Worm (Caenorhabditis elegans): ENCODE results near the gene srxa-4.
"Not testable (repeated sequence)": the region's sequence is repeated elsewhere in the genome, so short reads cannot be mapped to it uniquely, and the experiment has no call there.

The srxa-4 gene

DNA sequence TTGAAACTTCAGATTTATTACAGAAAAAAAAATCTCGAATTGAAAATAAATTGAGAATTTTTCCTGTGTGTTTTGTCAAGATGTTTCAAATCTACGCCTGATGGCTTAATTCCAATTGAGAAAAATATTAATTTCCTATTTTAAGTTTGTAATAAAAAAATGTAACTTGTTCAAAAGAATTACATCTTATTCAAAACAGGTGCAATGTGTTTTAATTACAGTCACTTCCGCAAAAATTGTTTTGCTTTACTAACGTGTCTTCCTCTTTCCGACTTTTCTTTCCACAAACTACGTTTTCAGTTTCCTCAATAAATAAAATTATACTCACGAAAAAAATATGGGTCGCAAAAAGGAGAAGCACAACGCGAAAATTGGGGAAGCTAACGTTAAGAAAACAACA, 17.7 kb downstream of the srxa-4 start, which contains the start of gene F25E5.16:
Gene F25E5.16, plus strand, starts transcription at position 301 of the 400 bp plus-strand sequence.
- TF ChIP-seq tbx-7 (tag; optimal IDR thresholded peaks at IDR 0.05) (no peak), elt-2 (tag; optimal IDR thresholded peaks at IDR 0.05) (no peak), che-1 (tag; optimal IDR thresholded peaks at IDR 0.05) (no peak), pag-3 (tag; optimal IDR thresholded peaks at IDR 0.05; ENCODE audit: borderline replicate concordance) (no peak), F13H6.1 (tag; optimal IDR thresholded peaks at IDR 0.05) (no peak), pha-2 (tag; optimal IDR thresholded peaks at IDR 0.05) (no peak), madf-2 (tag; optimal IDR thresholded peaks at IDR 0.05) (no peak)

DNA sequence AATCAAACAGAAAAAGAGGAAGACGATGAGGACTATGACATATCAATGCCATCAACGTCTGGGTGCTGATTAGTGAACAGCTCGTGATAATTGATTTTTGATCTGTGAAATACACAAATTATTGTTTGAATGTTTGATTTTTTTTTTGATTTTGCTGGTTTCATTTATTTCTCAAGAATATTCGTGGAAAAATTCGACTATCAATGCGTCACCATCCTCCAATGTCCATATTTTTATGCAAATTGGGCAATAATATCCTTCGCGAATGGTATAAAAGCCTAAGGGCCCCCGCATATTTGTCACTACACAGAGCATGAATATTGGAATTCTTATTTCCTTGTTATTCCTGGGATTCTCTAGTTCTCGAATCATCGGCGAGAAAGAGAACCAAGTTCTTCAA, 19.5 kb downstream of the srxa-4 start, which contains the start of gene try-13:
Gene try-13, plus strand, starts transcription at position 301 of the 400 bp plus-strand sequence.
- TF ChIP-seq F13H6.1 (tag; optimal IDR thresholded peaks at IDR 0.05), result no peak
- TF ChIP-seq hlh-8 (tag; optimal IDR thresholded peaks at IDR 0.05), result no peak
- no peak for TF ChIP-seq ceh-22 (tag; optimal IDR thresholded peaks at IDR 0.05)
- TF ChIP-seq hlh-15 (tag; optimal IDR thresholded peaks at IDR 0.05), result no peak
- no peak for TF ChIP-seq gmeb-2 (tag; optimal IDR thresholded peaks at IDR 0.05)
- no peak for TF ChIP-seq ceh-9 (tag; optimal IDR thresholded peaks at IDR 0.05)
- TF ChIP-seq ceh-2 (tag; optimal IDR thresholded peaks at IDR 0.05), result no peak
- TF ChIP-seq dmd-4 (tag; optimal IDR thresholded peaks at IDR 0.05; ENCODE audit: borderline replicate concordance), result no peak
- TF ChIP-seq pha-2 (tag; optimal IDR thresholded peaks at IDR 0.05), result no peak
- TF ChIP-seq nhr-11 (tag; optimal IDR thresholded peaks at IDR 0.05), result no peak
- no peak for TF ChIP-seq ceh-24 (tag; optimal IDR thresholded peaks at IDR 0.05)
- no peak for TF ChIP-seq sox-2 (GFP tag; IDR thresholded peaks at IDR 0.05)
- no peak for TF ChIP-seq fax-1 (tag; optimal IDR thresholded peaks at IDR 0.05)
- no peak for TF ChIP-seq madf-2 (tag; optimal IDR thresholded peaks at IDR 0.05)
- TF ChIP-seq ceh-14 (tag; optimal IDR thresholded peaks at IDR 0.05), result no peak
- no peak for TF ChIP-seq fkh-10 (GFP tag; optimal IDR thresholded peaks at IDR 0.05)
- no peak for TF ChIP-seq syd-9 (tag; optimal IDR thresholded peaks at IDR 0.05)
- no peak for TF ChIP-seq fkh-6 (tag; optimal IDR thresholded peaks at IDR 0.05)
- TF ChIP-seq nfya-1 (tag; optimal IDR thresholded peaks at IDR 0.05), result no peak

- TF ChIP-seq ceh-45 (GFP tag; IDR thresholded peaks at IDR 0.05), result peak; percentile 60; the same call in 1 of the 2 replicates
These were observed 23.2 kb downstream of the srxa-4 start for ce11 chrV:7443480-7443879.

ce11 chrV:7444331-7444730, 24.1 kb downstream of the srxa-4 start, which contains the start of gene nhr-141:
Gene nhr-141, plus strand, starts transcription at chrV:7444661.
- not testable (repeated sequence) for TF ChIP-seq rnt-1, tbx-2, ets-4 (tag; optimal IDR thresholded peaks at IDR 0.05)

DNA sequence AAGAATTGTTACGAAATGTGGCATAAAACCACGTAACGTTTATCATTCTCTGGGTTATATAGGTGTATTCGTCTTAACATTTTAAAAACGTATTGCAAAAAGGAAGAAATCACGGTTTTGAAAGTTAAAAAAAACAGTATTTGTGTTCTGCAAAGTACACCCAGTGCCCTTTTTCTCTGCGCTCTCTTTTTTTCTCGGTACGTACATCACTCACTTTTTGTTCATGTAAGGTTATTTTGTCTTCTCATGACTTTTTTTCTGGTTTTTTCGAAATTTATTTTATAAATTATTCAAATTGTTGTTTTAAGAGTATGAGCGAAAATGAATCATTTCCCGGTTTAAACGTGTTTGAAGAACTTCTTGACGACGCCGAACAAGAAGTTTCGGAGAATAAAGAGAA, 26.7 kb downstream of the srxa-4 start, which contains the start of gene F25E5.5:
Gene F25E5.5, plus strand, starts transcription at position 301 of the 400 bp plus-strand sequence.
- TF ChIP-seq pha-2 (tag; optimal IDR thresholded peaks at IDR 0.05) (no peak), ceh-18 (tag; optimal IDR thresholded peaks at IDR 0.05) (no peak), ceh-48 (tag; optimal IDR thresholded peaks at IDR 0.05) (no peak), dve-1 (tag; optimal IDR thresholded peaks at IDR 0.05) (no peak), syd-9 (tag; optimal IDR thresholded peaks at IDR 0.05) (no peak), ceh-6 (GFP tag; optimal IDR thresholded peaks at IDR 0.05) (no peak), pros-1 (tag; optimal IDR thresholded peaks at IDR 0.05) (no peak)

- TF ChIP-seq fax-1 (tag; optimal IDR thresholded peaks at IDR 0.05) (no peak), pha-4 (tag; optimal IDR thresholded peaks at IDR 0.05) (no peak), lim-6 (tag; optimal IDR thresholded peaks at IDR 0.05) (no peak), K09A11.1 (tag; optimal IDR thresholded peaks at IDR 0.05; ENCODE audit: insufficient read depth) (no peak), syd-9 (tag; optimal IDR thresholded peaks at IDR 0.05) (no peak), ceh-2 (tag; optimal IDR thresholded peaks at IDR 0.05) (no peak), ref-2 (tag; optimal IDR thresholded peaks at IDR 0.05) (no peak)
These were observed 29.1 kb downstream of the srxa-4 start, which contains the start of gene try-12 for ce11 chrV:7449303-7449827. Gene try-12, plus strand, starts transcription at chrV:7449353.

All from whole organism, late embryonic.